Worm (Caenorhabditis elegans): ENCODE data around the gene F21H7.12.

DNA sequence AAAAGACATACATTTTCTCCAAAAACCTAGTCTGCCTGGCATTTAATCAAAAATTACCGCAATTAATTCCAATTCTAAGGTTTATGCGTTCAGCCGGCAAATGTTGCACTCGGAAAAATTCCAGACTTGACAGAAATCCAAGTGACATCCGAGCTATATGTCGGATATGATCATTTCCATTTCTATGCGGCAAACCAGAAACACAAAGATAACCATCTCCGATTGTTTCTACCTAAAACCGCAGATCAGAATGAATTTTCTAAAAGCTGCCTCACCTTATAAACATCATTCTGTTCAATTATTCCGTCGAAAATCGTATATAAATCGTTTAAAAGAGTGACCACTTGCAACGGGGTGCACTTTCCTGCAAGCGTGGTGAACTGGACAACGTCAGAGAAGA, 19.1 kb downstream of the F21H7.12 start:
- TF ChIP-seq dao-5 (tag; optimal IDR thresholded peaks at IDR 0.05) = no peak
- no peak for TF ChIP-seq him-1 (tag; optimal IDR thresholded peaks at IDR 0.05)

Data from whole organism, L4/young adult.